Worm (Caenorhabditis elegans) whole organism, mixed stage, embryonic: ENCODE results near the gene T23F11.11.
A peak's percentile ranks its signal among the peaks of the same experiment; 100 is the strongest.

Source experiments
- M03D4.4 ChIP-seq: sonication (generic microtip); optimal IDR thresholded peaks from 2 replicates; lab custom pipeline; 2017; ENCODE audit warnings: mild to moderate bottlenecking, missing genetic modification characterization, missing compliant biosample characterization
- bed-3 ChIP-seq: fragments of 200-800 bp; sonication (Bioruptor generic); optimal IDR thresholded peaks from 3 replicates; lab custom pipeline; 2018; ENCODE audit warnings: mild to moderate bottlenecking, missing genetic modification characterization, moderate library complexity, missing compliant biosample characterization
- blmp-1 ChIP-seq: fragments of 150-350 bp; optimal IDR thresholded peaks from 2 replicates; lab custom pipeline; 2014; ENCODE audit warnings: missing biosample characterization, missing genetic modification characterization
- ceh-39 ChIP-seq: fragments of 150-350 bp; optimal IDR thresholded peaks from 2 replicates; lab custom pipeline; 2014; ENCODE audit warnings: missing biosample characterization, missing genetic modification characterization
- ceh-43 ChIP-seq: fragments of 200-800 bp; sonication (Bioruptor generic); optimal IDR thresholded peaks from 2 replicates; lab custom pipeline; 2018; ENCODE audit warnings: mild to moderate bottlenecking, missing genetic modification characterization, moderate library complexity, missing compliant biosample characterization
- ceh-83 ChIP-seq: fragments of 200-800 bp; sonication (Bioruptor generic); optimal IDR thresholded peaks from 2 replicates; lab custom pipeline; 2018; ENCODE audit warnings: mild to moderate bottlenecking, missing genetic modification characterization, missing compliant biosample characterization
- ces-1 ChIP-seq: fragments of 150-350 bp; optimal IDR thresholded peaks from 2 replicates; lab custom pipeline; 2014; ENCODE audit warnings: missing biosample characterization, missing genetic modification reagents, missing genetic modification characterization
- cnd-1 ChIP-seq: fragments of 200-800 bp; sonication (Bioruptor generic); optimal IDR thresholded peaks from 2 replicates; lab custom pipeline; 2018; ENCODE audit warnings: mild to moderate bottlenecking, missing genetic modification characterization, missing compliant biosample characterization
- drap-1 ChIP-seq: fragments of 200-800 bp; sonication (Bioruptor generic); optimal IDR thresholded peaks from 3 replicates; lab custom pipeline; 2018; ENCODE audit warnings: mild to moderate bottlenecking, missing genetic modification characterization, missing compliant biosample characterization
- elt-1 ChIP-seq: sonication (generic microtip); optimal IDR thresholded peaks from 2 replicates; lab custom pipeline; 2017; ENCODE audit warnings: missing genetic modification characterization, mild to moderate bottlenecking, missing compliant biosample characterization, antibody characterized with exemption, moderate library complexity, borderline replicate concordance; ENCODE audit not compliant: insufficient read depth
- elt-3 ChIP-seq: fragments of 150-350 bp; optimal IDR thresholded peaks from 2 replicates; lab custom pipeline; 2014; ENCODE audit warnings: missing biosample characterization, missing genetic modification characterization
- ham-2 ChIP-seq: fragments of 200-800 bp; sonication (Bioruptor generic); optimal IDR thresholded peaks from 2 replicates; lab custom pipeline; 2018; ENCODE audit warnings: mild to moderate bottlenecking, missing genetic modification characterization, missing compliant biosample characterization
- hlh-1 ChIP-seq: fragments of 150-350 bp; optimal IDR thresholded peaks from 2 replicates; lab custom pipeline; 2014; ENCODE audit warnings: missing biosample characterization, missing genetic modification reagents, missing genetic modification characterization
- lin-13 ChIP-seq: fragments of 150-350 bp; optimal IDR thresholded peaks from 2 replicates; lab custom pipeline; 2014; ENCODE audit warnings: missing biosample characterization, missing genetic modification characterization
- lin-32 ChIP-seq: fragments of 200-800 bp; sonication (Bioruptor generic); optimal IDR thresholded peaks from 2 replicates; lab custom pipeline; 2018; ENCODE audit warnings: mild to moderate bottlenecking, missing genetic modification characterization, missing compliant biosample characterization
- lsy-2 ChIP-seq: fragments of 150-350 bp; optimal IDR thresholded peaks from 2 replicates; lab custom pipeline; 2014; ENCODE audit warnings: missing biosample characterization, missing genetic modification characterization
- mep-1 ChIP-seq: fragments of 150-350 bp; optimal IDR thresholded peaks from 2 replicates; lab custom pipeline; 2017; ENCODE audit warnings: missing biosample characterization, missing genetic modification reagents, missing genetic modification characterization, inconsistent platforms
- mls-2 ChIP-seq: sonication (generic microtip); optimal IDR thresholded peaks from 2 replicates; lab custom pipeline; 2016; ENCODE audit warnings: mild to moderate bottlenecking, missing genetic modification characterization, moderate library complexity, missing compliant biosample characterization
- nhr-12 ChIP-seq: fragments of 150-350 bp; optimal IDR thresholded peaks from 2 replicates; lab custom pipeline; 2014; ENCODE audit warnings: missing biosample characterization, missing genetic modification characterization
- nhr-2 ChIP-seq: fragments of 150-350 bp; optimal IDR thresholded peaks from 2 replicates; lab custom pipeline; 2014; ENCODE audit warnings: missing biosample characterization, missing genetic modification characterization
- nhr-237 ChIP-seq: fragments of 150-350 bp; optimal IDR thresholded peaks from 2 replicates; lab custom pipeline; 2014; ENCODE audit warnings: missing biosample characterization, missing genetic modification characterization
- nhr-76 ChIP-seq: sonication (generic microtip); optimal IDR thresholded peaks from 2 replicates; lab custom pipeline; 2017; ENCODE audit warnings: missing biosample characterization, missing genetic modification characterization
- pha-4 ChIP-seq: fragments of 150-350 bp; optimal IDR thresholded peaks from 2 replicates; lab custom pipeline; 2018; ENCODE audit warnings: missing biosample characterization, missing genetic modification reagents, missing genetic modification characterization
- sem-2 ChIP-seq: fragments of 200-800 bp; sonication (Bioruptor generic); optimal IDR thresholded peaks from 2 replicates; lab custom pipeline; 2018; ENCODE audit warnings: mild to moderate bottlenecking, missing genetic modification characterization, missing compliant biosample characterization
- snpc-4 ChIP-seq: fragments of 150-350 bp; optimal IDR thresholded peaks from 2 replicates; lab custom pipeline; 2014; ENCODE audit warnings: missing biosample characterization, missing genetic modification characterization
- sptf-1 ChIP-seq: sonication (generic microtip); optimal IDR thresholded peaks from 2 replicates; lab custom pipeline; 2017; ENCODE audit warnings: mild to moderate bottlenecking, missing genetic modification characterization, moderate library complexity, missing compliant biosample characterization
- tbx-8 ChIP-seq: fragments of 200-800 bp; sonication (Bioruptor generic); optimal IDR thresholded peaks from 2 replicates; lab custom pipeline; 2018; ENCODE audit warnings: mild to moderate bottlenecking, missing genetic modification characterization, moderate library complexity, missing compliant biosample characterization
- unc-120 ChIP-seq: sonication (generic microtip); optimal IDR thresholded peaks from 2 replicates; lab custom pipeline; 2017; ENCODE audit warnings: missing genetic modification characterization, missing compliant biosample characterization; ENCODE audit not compliant: poor library complexity, severe bottlenecking
- unc-62 ChIP-seq: fragments of 150-350 bp; optimal IDR thresholded peaks from 2 replicates; lab custom pipeline; 2014; ENCODE audit warnings: missing biosample characterization, missing genetic modification reagents, missing genetic modification characterization
- zip-8 ChIP-seq: fragments of 150-350 bp; optimal IDR thresholded peaks from 2 replicates; lab custom pipeline; 2014; ENCODE audit warnings: missing biosample characterization, missing genetic modification characterization
- ztf-11 ChIP-seq: fragments of 150-350 bp; optimal IDR thresholded peaks from 2 replicates; lab custom pipeline; 2014; ENCODE audit warnings: missing biosample characterization, missing genetic modification characterization

Gene T23F11.11

ce11 chrIII:4671949-4672348 is 558 bp upstream of the T23F11.11 start, which contains the start of gene srg-13:
Gene srg-13 (plus strand): TSS chrIII:4672249.
- TF ChIP-seq lin-13 (tag; lab: Kevin White, UChicago): no peak
- no peak for TF ChIP-seq bed-3 (GFP tag; lab: Kevin White, UChicago)
- no peak for TF ChIP-seq drap-1 (GFP tag; lab: Kevin White, UChicago)
- TF ChIP-seq cnd-1 (tag; lab: Kevin White, UChicago): no peak
- TF ChIP-seq nhr-76 (tag; lab: Kevin White, UChicago): no peak
- TF ChIP-seq ceh-39 (tag; lab: Kevin White, UChicago): no peak
- no peak for TF ChIP-seq lin-32 (GFP tag; lab: Kevin White, UChicago)
- TF ChIP-seq blmp-1: no peak

ce11 chrIII:4668073-4668472 is 3.3 kb downstream of the T23F11.11 start:
- TF ChIP-seq lin-13 (tag; lab: Kevin White, UChicago): no peak
- no peak for TF ChIP-seq unc-62
- TF ChIP-seq snpc-4: no peak
- TF ChIP-seq unc-120 (tag; lab: Kevin White, UChicago): no peak
- no peak for TF ChIP-seq nhr-237
- no peak for TF ChIP-seq tbx-8 (GFP tag; lab: Kevin White, UChicago)
- no peak for TF ChIP-seq nhr-76 (tag; lab: Kevin White, UChicago)
- TF ChIP-seq bed-3 (GFP tag; lab: Kevin White, UChicago): no peak
- TF ChIP-seq elt-3: no peak
- TF ChIP-seq ces-1: no peak

- TF ChIP-seq cnd-1 (tag; lab: Kevin White, UChicago) (peak; percentile 47), drap-1 (GFP tag; lab: Kevin White, UChicago) (peak; percentile 53), lsy-2 (tag; lab: Kevin White, UChicago) (peak; percentile 41), ceh-43 (peak; percentile 40), nhr-12 (peak; percentile 1), nhr-2 (no peak), mls-2 (no peak), M03D4.4 (peak; percentile 38), lin-32 (GFP tag; lab: Kevin White, UChicago) (no peak), hlh-1 (peak; percentile 84), mep-1 (tag; lab: Kevin White, UChicago) (peak; percentile 41), ceh-39 (tag; lab: Kevin White, UChicago) (peak; percentile 3), unc-120 (tag; lab: Kevin White, UChicago) (peak; percentile 96), ces-1 (peak; percentile 55), sptf-1 (peak; percentile 42), unc-62 (peak; percentile 73), pha-4 (peak; percentile 27), elt-1 (tag; lab: Kevin White, UChicago) (no peak), lin-13 (tag; lab: Kevin White, UChicago) (peak; percentile 54), ham-2 (GFP tag; lab: Kevin White, UChicago) (peak; percentile 62)
These were observed 4.5 kb downstream of the T23F11.11 start for ce11 chrIII:4666753-4667400.

DNA sequence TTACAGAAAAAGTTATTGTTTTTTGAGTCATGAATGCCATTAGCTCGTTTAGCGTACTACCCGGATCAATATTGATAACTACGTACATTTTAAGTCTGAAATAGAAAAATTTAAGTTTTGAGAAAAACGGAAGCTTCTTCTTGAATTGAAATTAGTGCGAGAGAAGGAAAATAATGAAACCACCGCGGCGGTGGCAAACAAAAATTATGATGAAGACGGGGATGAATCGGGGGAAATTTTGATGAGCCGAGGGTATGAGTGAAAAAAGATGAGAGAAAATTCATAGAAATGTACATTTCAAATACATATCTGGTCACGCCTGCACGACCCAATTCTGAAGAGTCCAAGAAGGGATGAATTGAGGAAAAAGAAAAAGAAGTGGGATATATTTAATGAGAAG is 6.1 kb downstream of the T23F11.11 start, which contains the start of gene T23F11.4:
TSS of gene T23F11.4 (minus strand) at position 101 of the 400 bp plus-strand sequence.
- no peak for TF ChIP-seq snpc-4
- no peak for TF ChIP-seq sptf-1
- no peak for TF ChIP-seq nhr-12
- no peak for TF ChIP-seq ceh-83 (GFP tag; lab: Kevin White, UChicago)
- TF ChIP-seq ztf-11 (tag; lab: Kevin White, UChicago): no peak
- no peak for TF ChIP-seq nhr-2
- TF ChIP-seq ham-2 (GFP tag; lab: Kevin White, UChicago): no peak
- TF ChIP-seq zip-8: no peak
- TF ChIP-seq sem-2: no peak

- no peak for TF ChIP-seq pha-4
- TF ChIP-seq ces-1: no peak
- no peak for TF ChIP-seq lsy-2 (tag; lab: Kevin White, UChicago)
- TF ChIP-seq nhr-76 (tag; lab: Kevin White, UChicago): no peak
- TF ChIP-seq mls-2: no peak
- TF ChIP-seq nhr-237: no peak
- no peak for TF ChIP-seq hlh-1
- TF ChIP-seq sptf-1: no peak
- TF ChIP-seq ztf-11 (tag; lab: Kevin White, UChicago): no peak
- TF ChIP-seq bed-3 (GFP tag; lab: Kevin White, UChicago): no peak
- no peak for TF ChIP-seq ham-2 (GFP tag; lab: Kevin White, UChicago)
These were observed 12.0 kb downstream of the T23F11.11 start for ce11 chrIII:4659426-4659825.
